Worm (Caenorhabditis elegans): ENCODE measurements around the gene M03F4.6.

The M03F4.6 gene

ce11 chrX:5018062-5018653 lies 49.0 kb upstream of the M03F4.6 start (continued):
- TF ChIP-seq ZK546.5 (tag; optimal IDR thresholded peaks at IDR 0.05) (no peak), lin-38 (GFP tag; IDR thresholded peaks at IDR 0.05) (no peak), nhr-76 (tag; optimal IDR thresholded peaks at IDR 0.05) (no peak), nhr-41 (GFP tag; IDR thresholded peaks at IDR 0.05) (no peak), ceh-62 (tag; optimal IDR thresholded peaks at IDR 0.05) (no peak), F10B5.3 (tag; optimal IDR thresholded peaks at IDR 0.05) (no peak), dve-1 (tag; optimal IDR thresholded peaks at IDR 0.05; ENCODE audit: insufficient read depth) (peak; percentile 42), zip-2 (tag; optimal IDR thresholded peaks at IDR 0.05) (no peak), nhr-102 (tag; optimal IDR thresholded peaks at IDR 0.05) (no peak), ceh-82 (tag; optimal IDR thresholded peaks at IDR 0.05) (no peak), ces-1 (GFP tag; optimal IDR thresholded peaks at IDR 0.05) (no peak), aly-2 (tag; optimal IDR thresholded peaks at IDR 0.05) (no peak), ctbp-1 (GFP tag; IDR thresholded peaks at IDR 0.05) (no peak), mes-2 (tag; optimal IDR thresholded peaks at IDR 0.05; ENCODE audit: poor library complexity, severe bottlenecking) (no peak), zag-1 (tag; optimal IDR thresholded peaks at IDR 0.05) (no peak), hif-1 (tag; optimal IDR thresholded peaks at IDR 0.05) (no peak), ceh-28 (tag; optimal IDR thresholded peaks at IDR 0.05) (peak; percentile 28), aha-1 (tag) (no peak), daf-12 (tag; optimal IDR thresholded peaks at IDR 0.05) (no peak), snpc-4 (tag; optimal IDR thresholded peaks at IDR 0.05) (no peak), Y75B8A.6 (GFP tag; IDR thresholded peaks at IDR 0.05) (no peak), lsy-2 (tag; optimal IDR thresholded peaks at IDR 0.05) (no peak), daf-16 (GFP tag; optimal IDR thresholded peaks at IDR 0.05) (no peak), daf-16 (tag; optimal IDR thresholded peaks at IDR 0.05) (peak; percentile 71), spr-1 (tag; optimal IDR thresholded peaks at IDR 0.05) (no peak), nhr-11 (tag; optimal IDR thresholded peaks at IDR 0.05) (peak; percentile 23), ama-1 (optimal IDR thresholded peaks at IDR 0.05) (no peak), F37D6.2 (tag; optimal IDR thresholded peaks at IDR 0.05) (no peak), pqm-1 (tag; optimal IDR thresholded peaks at IDR 0.05) (peak; percentile 61), dmd-8 (GFP tag; IDR thresholded peaks at IDR 0.05) (no peak), lin-29 (GFP tag; IDR thresholded peaks at IDR 0.05) (no peak), Y5F2A.4 (GFP tag; optimal IDR thresholded peaks at IDR 0.05) (no peak), dmd-6 (GFP tag; IDR thresholded peaks at IDR 0.05) (peak; percentile 47; the same call in 1 of the 2 replicates), dmd-9 (GFP tag; IDR thresholded peaks at IDR 0.05) (no peak), unc-130 (GFP tag; optimal IDR thresholded peaks at IDR 0.05) (no peak), nhr-77 (tag; optimal IDR thresholded peaks at IDR 0.05) (peak; percentile 19), lin-39 (tag; optimal IDR thresholded peaks at IDR 0.05) (no peak), egl-43 (GFP tag; IDR thresholded peaks at IDR 0.05) (no peak), unc-62 (GFP tag; optimal IDR thresholded peaks at IDR 0.05 in 1 of 2) (peak in 1 of 2 experiments; percentile 24), unc-62 (tag; optimal IDR thresholded peaks at IDR 0.05) (no peak), daf-19 (GFP tag; conservative IDR thresholded peaks at IDR 0.05) (no peak), hlh-30 (tag; optimal IDR thresholded peaks at IDR 0.05; ENCODE audit: insufficient read depth) (peak; percentile 2), nhr-28 (tag; optimal IDR thresholded peaks at IDR 0.05) (peak; percentile 20), D1046.2 (GFP tag; IDR thresholded peaks at IDR 0.05) (no peak), lin-13 (GFP tag; optimal IDR thresholded peaks at IDR 0.05) (peak; percentile 30), lin-15B (tag; optimal IDR thresholded peaks at IDR 0.05) (no peak), unc-39 (tag; optimal IDR thresholded peaks at IDR 0.05) (no peak), snpc-1.2 (GFP tag; IDR thresholded peaks at IDR 0.05) (no peak), F49E8.2 (tag; optimal IDR thresholded peaks at IDR 0.05; ENCODE audit: borderline replicate concordance) (no peak), lim-7 (GFP tag; IDR thresholded peaks at IDR 0.05) (no peak), daf-8 (GFP tag; IDR thresholded peaks at IDR 0.05) (no peak), mxl-2 (GFP tag; conservative IDR thresholded peaks at IDR 0.05) (no peak), cey-2 (tag; optimal IDR thresholded peaks at IDR 0.05; ENCODE audit: borderline replicate concordance, insufficient read depth) (no peak)

Measured in whole organism, L4 larva.